Worm (Caenorhabditis elegans): Measurements from ENCODE around the gene F11D11.22.

F11D11.22 gene

ce11 chrV:18790658-18791057, 28.5 kb downstream of the F11D11.22 start, which contains the start of gene nhr-231:
Gene nhr-231 (plus strand): TSS chrV:18790958.
- TF ChIP-seq unc-62 (GFP tag; optimal IDR thresholded peaks at IDR 0.05), result no peak

- no peak for TF ChIP-seq unc-62 (GFP tag; optimal IDR thresholded peaks at IDR 0.05)
Measured at ce11 chrV:18800811-18801210, 38.7 kb downstream of the F11D11.22 start, which contains the start of gene nhr-170. Gene nhr-170 (minus strand): TSS chrV:18800826.

ce11 chrV:18802077-18802476, 39.9 kb downstream of the F11D11.22 start, which contains the start of gene C54E10.11:
Gene C54E10.11 (minus strand): TSS chrV:18802177.
- TF ChIP-seq unc-62 (GFP tag; optimal IDR thresholded peaks at IDR 0.05), result no peak

- no peak for TF ChIP-seq unc-62 (GFP tag; optimal IDR thresholded peaks at IDR 0.05)
Measured at ce11 chrV:18803260-18803659, 41.1 kb downstream of the F11D11.22 start, which contains the start of gene C54E10.10. Gene C54E10.10 (minus strand): TSS chrV:18803360.

ce11 chrV:18806409-18806808, 44.3 kb downstream of the F11D11.22 start, which contains the start of gene sri-10:
Gene sri-10 (minus strand): TSS chrV:18806509.
- TF ChIP-seq unc-62 (GFP tag; optimal IDR thresholded peaks at IDR 0.05), result no peak

ce11 chrV:18808621-18809020, 46.5 kb downstream of the F11D11.22 start, which contains the start of gene C54E10.6:
Gene C54E10.6 (minus strand): TSS chrV:18808729.
- TF ChIP-seq unc-62 (GFP tag; optimal IDR thresholded peaks at IDR 0.05), result no peak

ce11 chrV:18810705-18811104, 48.6 kb downstream of the F11D11.22 start, which contains the start of gene C54E10.3:
Gene C54E10.3 (plus strand): TSS chrV:18811005.
- TF ChIP-seq unc-62 (GFP tag; optimal IDR thresholded peaks at IDR 0.05), result no peak

ce11 chrV:18811360-18811759, 49.2 kb downstream of the F11D11.22 start, which contains the start of gene C54E10.7:
Gene C54E10.7 (plus strand): TSS chrV:18811660.
- TF ChIP-seq unc-62 (GFP tag; optimal IDR thresholded peaks at IDR 0.05), result no peak

Data from whole organism, dauer.